Worm (Caenorhabditis elegans) whole organism, L3 larva: ENCODE data around the gene F44B9.5.

Experiments
- R02D3.7 ChIP-seq: fragments of 150-350 bp; optimal IDR thresholded peaks from 2 replicates; lab custom pipeline; 2014; ENCODE audit warnings: missing biosample characterization, missing genetic modification characterization
- ZK546.5 ChIP-seq: sonication (generic microtip); optimal IDR thresholded peaks from 2 replicates; lab custom pipeline; 2017; ENCODE audit warnings: missing biosample characterization, missing genetic modification characterization
- aly-2 ChIP-seq: fragments of 150-350 bp; optimal IDR thresholded peaks from 2 replicates; lab custom pipeline; 2014; ENCODE audit warnings: missing biosample characterization, missing genetic modification characterization
- ama-1 ChIP-seq: fragments of 150-350 bp; optimal IDR thresholded peaks from 2 replicates; lab custom pipeline; 2018
- ceh-28 ChIP-seq: fragments of 150-350 bp; optimal IDR thresholded peaks from 2 replicates; lab custom pipeline; 2014; ENCODE audit warnings: missing biosample characterization, missing genetic modification reagents, missing genetic modification characterization
- ceh-9 ChIP-seq: sonication (generic microtip); optimal IDR thresholded peaks from 2 replicates; lab custom pipeline; 2018; ENCODE audit warnings: missing biosample characterization, missing genetic modification characterization
- daf-12 ChIP-seq: fragments of 150-350 bp; optimal IDR thresholded peaks from 2 replicates; lab custom pipeline; 2014; ENCODE audit warnings: missing biosample characterization, missing genetic modification reagents, missing genetic modification characterization
- egl-27 ChIP-seq: sonication (generic microtip); optimal IDR thresholded peaks from 4 replicates; lab custom pipeline; 2017; ENCODE audit warnings: missing biosample characterization, missing genetic modification reagents, missing genetic modification characterization
- egl-5 ChIP-seq: fragments of 150-350 bp; optimal IDR thresholded peaks from 2 replicates; lab custom pipeline; 2017; ENCODE audit warnings: missing biosample characterization, missing genetic modification reagents, missing genetic modification characterization, inconsistent platforms
- elt-1 ChIP-seq: fragments of 150-350 bp; optimal IDR thresholded peaks from 2 replicates; lab custom pipeline; 2014; ENCODE audit warnings: missing biosample characterization, missing genetic modification characterization
- elt-2 ChIP-seq: sonication (generic microtip); optimal IDR thresholded peaks from 2 replicates; lab custom pipeline; 2016; ENCODE audit warnings: missing genetic modification reagents, mild to moderate bottlenecking, missing genetic modification characterization, missing compliant biosample characterization
- elt-3 ChIP-seq, 3 experiments: fragments of 150-350 bp in 1 of 3; sonication (generic microtip) in 2 of 3; optimal IDR thresholded peaks; 2 replicates in 2 of 3; 4 replicates in 1 of 3; lab custom pipeline; 2014 to 2017; ENCODE audit warnings: missing biosample characterization in 3 of 3, missing genetic modification characterization in 3 of 3
- eor-1 ChIP-seq, 2 experiments: fragments of 150-350 bp; optimal IDR thresholded peaks; 2 replicates each; lab custom pipeline; 2014 to 2018; ENCODE audit warnings: missing biosample characterization in 2 of 2, missing genetic modification characterization in 2 of 2
- fkh-10 ChIP-seq: sonication (generic microtip); optimal IDR thresholded peaks from 2 replicates; lab custom pipeline; 2017; ENCODE audit warnings: missing biosample characterization, missing genetic modification reagents, missing genetic modification characterization
- fkh-2 ChIP-seq: fragments of 150-350 bp; optimal IDR thresholded peaks from 2 replicates; lab custom pipeline; 2014; ENCODE audit warnings: missing biosample characterization, missing genetic modification reagents, missing genetic modification characterization
- fos-1 ChIP-seq: fragments of 150-350 bp; optimal IDR thresholded peaks from 2 replicates; lab custom pipeline; 2014; ENCODE audit warnings: missing biosample characterization, missing genetic modification characterization
- hmg-11 ChIP-seq: sonication (generic microtip); optimal IDR thresholded peaks from 2 replicates; lab custom pipeline; 2016; ENCODE audit warnings: missing genetic modification characterization, missing compliant biosample characterization
- jun-1 ChIP-seq: fragments of 150-350 bp; optimal IDR thresholded peaks from 2 replicates; lab custom pipeline; 2014; ENCODE audit warnings: missing biosample characterization, missing genetic modification reagents, missing genetic modification characterization
- lin-15B ChIP-seq: fragments of 150-350 bp; optimal IDR thresholded peaks from 2 replicates; lab custom pipeline; 2014; ENCODE audit warnings: missing biosample characterization, missing genetic modification characterization
- mml-1 ChIP-seq: fragments of 150-350 bp; sonication (generic microtip); optimal IDR thresholded peaks from 3 replicates; lab custom pipeline; 2014; ENCODE audit warnings: missing biosample characterization, missing genetic modification characterization
- nfya-1 ChIP-seq: sonication (generic microtip); optimal IDR thresholded peaks from 2 replicates; lab custom pipeline; 2017; ENCODE audit warnings: missing genetic modification characterization, mild to moderate bottlenecking, missing compliant biosample characterization, antibody characterized with exemption, moderate library complexity; ENCODE audit not compliant: insufficient read depth
- nhr-11 ChIP-seq: fragments of 150-350 bp; optimal IDR thresholded peaks from 2 replicates; lab custom pipeline; 2014; ENCODE audit warnings: missing biosample characterization, missing genetic modification characterization
- nhr-12 ChIP-seq: fragments of 150-350 bp; optimal IDR thresholded peaks from 2 replicates; lab custom pipeline; 2014; ENCODE audit warnings: missing biosample characterization, missing genetic modification characterization
- nhr-23 ChIP-seq: fragments of 150-350 bp; optimal IDR thresholded peaks from 2 replicates; lab custom pipeline; 2014; ENCODE audit warnings: missing biosample characterization, missing genetic modification reagents, missing genetic modification characterization
- nhr-237 ChIP-seq: fragments of 150-350 bp; optimal IDR thresholded peaks from 2 replicates; lab custom pipeline; 2014; ENCODE audit warnings: missing biosample characterization, missing genetic modification characterization
- nhr-25 ChIP-seq: sonication (generic microtip); optimal IDR thresholded peaks from 2 replicates; lab custom pipeline; 2017; ENCODE audit warnings: missing biosample characterization, missing genetic modification characterization
- nhr-28 ChIP-seq: fragments of 150-350 bp; optimal IDR thresholded peaks from 2 replicates; lab custom pipeline; 2014; ENCODE audit warnings: missing biosample characterization, missing genetic modification characterization
- nhr-43 ChIP-seq: sonication (generic microtip); optimal IDR thresholded peaks from 2 replicates; lab custom pipeline; 2016; ENCODE audit warnings: mild to moderate bottlenecking, missing genetic modification characterization, missing compliant biosample characterization; ENCODE audit not compliant: poor library complexity, severe bottlenecking
- nhr-67 ChIP-seq: fragments of 150-350 bp; optimal IDR thresholded peaks from 2 replicates; lab custom pipeline; 2014; ENCODE audit warnings: missing biosample characterization, missing genetic modification characterization
- nhr-76 ChIP-seq: fragments of 150-350 bp; sonication (generic microtip); optimal IDR thresholded peaks from 5 replicates; lab custom pipeline; 2014; ENCODE audit warnings: missing biosample characterization, missing genetic modification characterization
- nhr-77 ChIP-seq: fragments of 150-350 bp; optimal IDR thresholded peaks from 2 replicates; lab custom pipeline; 2014; ENCODE audit warnings: missing biosample characterization, missing genetic modification characterization
- pha-4 ChIP-seq: fragments of 150-350 bp; optimal IDR thresholded peaks from 2 replicates; lab custom pipeline; 2014; ENCODE audit warnings: missing biosample characterization, missing genetic modification reagents, missing genetic modification characterization
- pqm-1 ChIP-seq: fragments of 150-350 bp; optimal IDR thresholded peaks from 2 replicates; lab custom pipeline; 2017; ENCODE audit warnings: missing biosample characterization, missing genetic modification characterization, inconsistent platforms
- sea-2 ChIP-seq: fragments of 150-350 bp; sonication (generic microtip); optimal IDR thresholded peaks from 4 replicates; lab custom pipeline; 2014; ENCODE audit warnings: missing biosample characterization, missing genetic modification reagents, missing genetic modification characterization
- skn-1 ChIP-seq: fragments of 150-350 bp; optimal IDR thresholded peaks from 2 replicates; lab custom pipeline; 2014; ENCODE audit warnings: missing biosample characterization, missing genetic modification characterization
- snpc-4 ChIP-seq: fragments of 150-350 bp; optimal IDR thresholded peaks from 2 replicates; lab custom pipeline; 2014; ENCODE audit warnings: missing biosample characterization, missing genetic modification characterization
- tbx-2 ChIP-seq: sonication (generic microtip); optimal IDR thresholded peaks from 2 replicates; lab custom pipeline; 2016; ENCODE audit warnings: mild to moderate bottlenecking, missing genetic modification characterization, missing compliant biosample characterization
- unc-39 ChIP-seq: sonication (generic microtip); optimal IDR thresholded peaks from 4 replicates; lab custom pipeline; 2017; ENCODE audit warnings: missing biosample characterization, missing genetic modification characterization
- zag-1 ChIP-seq: fragments of 150-350 bp; optimal IDR thresholded peaks from 2 replicates; lab custom pipeline; 2014; ENCODE audit warnings: missing biosample characterization, missing genetic modification characterization
- ztf-11 ChIP-seq: fragments of 150-350 bp; optimal IDR thresholded peaks from 2 replicates; lab custom pipeline; 2014; ENCODE audit warnings: missing biosample characterization, missing genetic modification characterization

F44B9.5 gene

DNA sequence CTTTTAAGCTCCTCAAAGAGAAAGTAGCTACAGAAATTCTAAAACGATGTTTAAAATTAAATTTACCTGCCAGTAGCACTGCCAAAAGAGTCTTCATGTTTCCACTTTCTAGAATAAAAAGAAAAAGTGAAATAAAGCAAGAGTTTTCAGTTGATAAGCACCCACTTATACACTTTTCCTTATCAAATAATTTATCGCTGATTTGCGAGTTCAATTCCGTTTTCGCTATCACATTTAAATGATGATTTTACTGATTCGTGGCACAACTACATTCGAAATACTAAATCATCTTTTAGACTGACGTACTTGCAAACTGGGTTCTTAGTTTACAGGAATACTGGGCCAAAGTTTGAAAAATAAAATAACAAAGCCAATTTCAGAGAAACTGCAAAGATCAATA is 34.6 kb upstream of the F44B9.5 start, which contains the start of gene K12H4.7:
Gene K12H4.7 (minus strand): TSS at position 138 of the 400 bp plus-strand sequence.
- TF ChIP-seq aly-2 (tag; lab: Kevin White, UChicago) (no peak), jun-1 (no peak), sea-2 (no peak), R02D3.7 (tag; lab: Kevin White, UChicago) (no peak), nhr-25 (tag; lab: Kevin White, UChicago) (no peak), fkh-2 (no peak), zag-1 (tag; lab: Kevin White, UChicago) (no peak), elt-1 (tag; lab: Kevin White, UChicago) (no peak), elt-2 (tag; lab: Kevin White, UChicago) (peak; percentile 91), pqm-1 (tag; lab: Kevin White, UChicago) (peak; percentile 62), nfya-1 (tag; lab: Kevin White, UChicago) (no peak), skn-1 (tag; lab: Kevin White, UChicago) (peak; percentile 67), snpc-4 (no peak)
- TF ChIP-seq, all 47 proteins: peak for 3

DNA sequence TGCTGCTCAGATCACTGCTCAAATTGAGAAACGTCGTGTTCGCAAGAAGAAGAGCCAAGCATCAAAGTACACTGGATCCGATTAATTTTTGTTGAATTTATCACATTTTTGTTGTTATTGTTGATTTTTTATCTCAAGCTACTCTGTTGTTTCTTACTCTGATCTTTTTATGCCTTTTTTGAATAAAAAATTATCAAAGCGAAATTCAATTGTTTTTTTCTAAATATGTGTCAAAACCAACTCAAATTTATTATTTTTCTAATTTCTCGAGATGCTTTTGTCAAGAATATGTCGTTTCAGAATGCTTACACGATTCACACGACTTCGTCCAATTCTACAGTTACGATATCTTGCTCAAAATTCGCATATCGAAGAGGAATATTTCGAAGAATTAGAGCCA is 31.1 kb upstream of the F44B9.5 start, which contains the start of gene K12H4.2:
Gene K12H4.2 (plus strand): TSS at position 301 of the 400 bp plus-strand sequence.
- TF ChIP-seq nhr-25 (tag; lab: Kevin White, UChicago) (no peak), pqm-1 (tag; lab: Kevin White, UChicago) (no peak)

DNA sequence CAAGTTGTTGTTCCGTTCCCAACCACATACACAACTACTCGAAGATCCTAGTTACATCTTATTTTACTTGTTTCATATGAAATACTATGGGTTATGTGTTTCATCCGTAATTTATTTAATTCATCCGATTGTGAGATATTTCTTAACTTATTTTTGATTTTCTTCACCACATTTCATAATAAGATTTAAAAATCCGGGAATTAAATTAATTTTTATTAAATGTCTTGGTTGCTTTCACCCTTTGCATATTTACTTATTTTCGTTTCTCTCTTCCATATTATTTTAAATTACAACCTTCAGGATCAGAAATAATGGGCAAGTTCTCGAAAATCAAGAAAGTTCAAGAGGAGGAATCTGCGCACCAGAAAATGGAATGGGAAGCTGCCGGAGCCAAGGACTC is 29.4 kb upstream of the F44B9.5 start, which contains the start of gene K12H4.3:
Gene K12H4.3 (plus strand): TSS at position 301 of the 400 bp plus-strand sequence.
- TF ChIP-seq elt-1 (tag; lab: Kevin White, UChicago) = no peak
- TF ChIP-seq nhr-67 = no peak
- TF ChIP-seq nhr-76 (tag; lab: Kevin White, UChicago) = no peak
- no peak for TF ChIP-seq eor-1 (tag; optimal IDR thresholded peaks at IDR 0.05; lab: Kevin White, UChicago)
- no peak for TF ChIP-seq nhr-28 (tag; lab: Kevin White, UChicago)
- no peak for TF ChIP-seq ceh-9 (tag; lab: Kevin White, UChicago)

DNA sequence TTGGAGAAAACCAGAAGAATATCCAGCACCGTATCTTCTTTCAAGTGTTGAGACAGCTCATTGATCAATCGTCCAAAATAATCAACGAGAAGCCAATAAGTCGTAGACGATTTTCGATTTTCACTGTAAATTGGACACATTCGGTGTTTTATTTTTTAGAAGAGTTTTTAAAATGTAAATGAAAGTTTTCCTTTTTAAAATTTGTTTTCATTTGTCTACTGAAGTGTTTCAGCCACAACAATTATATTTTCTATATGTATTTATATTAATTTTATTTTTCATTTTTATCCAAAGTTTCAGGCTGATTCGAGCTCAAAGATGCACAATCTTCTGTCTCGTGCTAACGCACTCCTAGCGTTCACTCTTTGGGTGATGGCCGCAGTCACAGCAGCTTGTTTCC is 28.4 kb upstream of the F44B9.5 start, which contains the start of gene spcs-3:
Gene spcs-3 (plus strand): TSS at position 301 of the 400 bp plus-strand sequence.
- TF ChIP-seq elt-3 (tag; optimal IDR thresholded peaks at IDR 0.05; lab: Kevin White, UChicago) (no peak), egl-27 (tag; lab: Kevin White, UChicago) (no peak), jun-1 (no peak), ztf-11 (tag; lab: Kevin White, UChicago) (no peak), eor-1 (tag; optimal IDR thresholded peaks at IDR 0.05; lab: Kevin White, UChicago) (no peak), nhr-77 (tag; lab: Kevin White, UChicago) (no peak), fkh-10 (GFP tag; lab: Kevin White, UChicago) (no peak), nhr-25 (tag; lab: Kevin White, UChicago) (no peak), fkh-2 (no peak), lin-15B (tag; lab: Kevin White, UChicago) (no peak), ZK546.5 (tag; lab: Kevin White, UChicago) (no peak), nhr-76 (tag; lab: Kevin White, UChicago) (no peak), sea-2 (no peak)

DNA sequence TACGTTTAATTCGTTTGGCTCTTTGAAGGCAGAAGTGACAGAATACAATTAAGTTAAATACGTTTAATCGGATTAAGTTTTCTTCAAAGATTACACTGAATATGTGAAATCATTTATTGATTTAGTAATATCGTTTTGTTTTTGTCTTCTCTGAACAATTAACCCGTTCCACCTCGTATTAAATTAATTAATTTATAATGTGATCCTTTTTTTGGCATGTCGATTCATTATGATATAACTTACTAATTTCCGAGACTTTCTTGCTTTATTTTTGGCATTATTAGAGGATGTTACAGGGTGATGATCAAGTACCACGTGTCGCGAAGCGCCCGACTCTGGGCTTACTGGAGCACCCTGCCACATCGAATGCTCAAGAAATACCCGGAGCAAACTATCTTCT is 27.8 kb upstream of the F44B9.5 start, which contains the start of gene K12H4.5:
Gene K12H4.5 (plus strand): TSS at position 301 of the 400 bp plus-strand sequence.
- TF ChIP-seq unc-39 (tag; lab: Kevin White, UChicago) = no peak

DNA sequence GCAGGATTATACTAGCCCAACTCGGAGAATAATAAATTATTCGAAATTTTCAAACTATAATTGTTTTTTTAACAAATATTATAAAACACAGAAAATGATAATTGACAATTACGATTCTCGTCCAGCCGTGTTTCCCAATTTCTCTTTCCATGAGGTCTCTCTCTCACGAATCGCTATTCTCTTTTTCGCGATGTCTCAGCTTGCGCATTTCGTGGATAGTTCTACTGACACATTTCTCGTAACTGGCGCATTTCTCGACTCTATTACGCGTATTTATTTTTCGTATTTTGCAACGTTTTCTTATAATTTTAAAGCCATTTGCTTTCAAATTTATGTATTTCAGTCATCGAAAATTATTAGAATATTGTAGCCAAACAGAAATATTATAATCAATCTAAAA is 27.4 kb upstream of the F44B9.5 start:
- peak; percentile 53 for TF ChIP-seq ama-1 (lab: Kevin White, UChicago)
- no peak for TF ChIP-seq nhr-28 (tag; lab: Kevin White, UChicago)
- peak; percentile 100 for TF ChIP-seq pha-4
- TF ChIP-seq hmg-11 (tag; lab: Kevin White, UChicago) = peak; percentile 96
- no peak for TF ChIP-seq mml-1 (tag; lab: Kevin White, UChicago)
- TF ChIP-seq fos-1 = peak; percentile 93
- peak; percentile 97 for TF ChIP-seq nhr-11 (tag; lab: Kevin White, UChicago)
- no peak for TF ChIP-seq nhr-237
- peak; percentile 82 for TF ChIP-seq elt-1 (tag; lab: Kevin White, UChicago)
- TF ChIP-seq zag-1 (tag; lab: Kevin White, UChicago) = peak; percentile 49
- peak; percentile 89 for TF ChIP-seq nhr-77 (tag; lab: Kevin White, UChicago)
- TF ChIP-seq skn-1 (tag; lab: Kevin White, UChicago) = peak; percentile 92
- TF ChIP-seq lin-15B (tag; lab: Kevin White, UChicago) = peak; percentile 99
- TF ChIP-seq R02D3.7 (tag; lab: Kevin White, UChicago) = peak; percentile 95
- TF ChIP-seq ZK546.5 (tag; lab: Kevin White, UChicago) = peak; percentile 66
- peak; percentile 96 for TF ChIP-seq nhr-25 (tag; lab: Kevin White, UChicago)
- TF ChIP-seq ztf-11 (tag; lab: Kevin White, UChicago) = peak; percentile 57
- TF ChIP-seq nhr-23 = peak; percentile 97
- peak; percentile 97 for TF ChIP-seq nhr-43 (tag; lab: Kevin White, UChicago)
- TF ChIP-seq daf-12 (tag; lab: Kevin White, UChicago) = peak; percentile 21
- TF ChIP-seq ceh-28 (tag; lab: Kevin White, UChicago) = peak; percentile 93
- peak; percentile 97 for TF ChIP-seq jun-1
- peak; percentile 82 for TF ChIP-seq egl-5
- no peak for TF ChIP-seq nhr-12
- peak; percentile 87 for TF ChIP-seq tbx-2 (tag; lab: Kevin White, UChicago)
- peak; percentile 96 for TF ChIP-seq pqm-1 (tag; lab: Kevin White, UChicago)
- TF ChIP-seq nhr-67 = peak; percentile 44
- TF ChIP-seq snpc-4 = peak; percentile 95
